Fruit fly (Drosophila melanogaster) whole organism, prepupa: ENCODE results near the gene Acsf2.

ENCODE experiments used
- Gug ChIP-seq: fragments of 200-800 bp; sonication (Bioruptor generic); IDR thresholded peaks from 2 replicates; pipeline ENCODE4 v1.3.6; 2022; ENCODE audit warnings: missing biosample characterization, missing genetic modification characterization
- esn ChIP-seq: fragments of 200-800 bp; sonication (Bioruptor generic); optimal IDR thresholded peaks from 2 replicates; lab custom pipeline; 2016; ENCODE audit warnings: missing biosample characterization, mild to moderate bottlenecking, missing genetic modification characterization, moderate library complexity

DNA sequence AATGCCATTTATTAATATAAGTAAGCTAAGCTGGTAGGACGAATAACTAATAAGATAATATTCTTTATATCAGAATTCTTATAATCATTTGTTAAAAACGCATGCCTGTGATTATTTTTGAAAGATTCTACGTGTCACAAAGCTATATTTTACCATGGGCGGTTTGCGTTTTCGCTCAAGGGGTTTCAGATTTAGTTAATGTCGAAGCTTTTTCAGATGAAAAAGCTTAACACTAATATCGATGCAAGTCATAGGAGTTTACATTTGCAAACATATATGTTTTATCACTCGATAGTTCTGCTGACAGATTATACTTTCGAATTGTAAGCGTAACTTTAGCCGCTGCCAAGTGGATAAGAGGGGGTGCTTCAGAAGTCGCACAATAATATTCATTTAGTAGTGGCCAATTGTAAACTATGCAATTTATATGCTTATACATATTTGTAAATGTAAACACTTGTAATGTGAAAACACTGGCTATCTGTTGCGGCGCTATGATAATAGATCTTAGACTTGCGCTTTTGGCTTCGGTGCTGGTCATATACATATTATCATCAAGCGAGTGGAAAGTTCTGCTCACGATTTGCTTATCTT, 922 bp downstream of the Acsf2 start:
- TF ChIP-seq Gug (GFP tag; lab: Robert Waterston, UW) (no peak), esn (GFP tag; lab: Kevin White, UChicago) (no peak)
